Worm (Caenorhabditis elegans): ENCODE results near the gene F45E1.4.

F45E1.4 gene

DNA sequence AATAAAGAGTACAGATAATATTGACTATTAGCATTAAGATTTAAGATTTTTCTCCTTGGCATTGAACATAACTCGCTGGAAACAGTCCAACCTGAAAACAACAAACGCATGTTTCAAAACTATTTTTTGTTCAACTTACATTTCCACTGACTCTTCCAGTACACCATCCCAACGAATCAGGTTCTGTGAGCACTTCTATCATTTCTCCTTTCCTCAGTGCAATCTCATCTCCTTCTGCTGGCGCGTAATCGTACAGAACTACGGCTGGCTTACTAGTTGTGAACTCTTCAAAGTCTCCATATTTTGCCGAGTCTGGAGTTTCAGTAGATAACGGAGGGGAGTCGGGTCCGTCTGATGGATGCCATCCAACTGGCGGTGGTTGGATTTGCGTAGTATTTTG, 3.4 kb downstream of the F45E1.4 start:
- TF ChIP-seq ztf-16 (tag; optimal IDR thresholded peaks at IDR 0.05): no peak
- TF ChIP-seq K02D7.2 (tag; optimal IDR thresholded peaks at IDR 0.05): no peak

DNA sequence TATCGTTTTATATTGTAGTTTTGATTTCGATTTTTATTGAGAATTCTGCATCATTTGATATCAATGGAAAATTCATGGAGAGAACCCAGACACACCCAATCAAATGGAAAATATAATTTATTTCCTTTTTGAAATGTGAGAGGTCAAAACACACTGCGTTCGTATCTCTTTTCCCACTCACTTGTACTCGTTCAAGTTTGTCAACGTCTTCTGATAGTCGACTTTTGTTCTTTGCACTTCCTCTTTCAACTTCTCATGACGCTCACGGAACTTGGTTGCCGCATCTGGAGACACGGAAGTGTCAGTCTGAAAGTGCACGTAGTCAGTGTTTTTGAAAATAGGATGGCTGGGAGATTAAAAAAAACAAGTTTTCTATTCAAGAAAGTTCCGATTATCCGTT, 4.5 kb downstream of the F45E1.4 start:
- TF ChIP-seq K02D7.2 (tag; optimal IDR thresholded peaks at IDR 0.05): no peak
- TF ChIP-seq pax-1 (tag; optimal IDR thresholded peaks at IDR 0.05): no peak
- TF ChIP-seq hlh-15 (tag; optimal IDR thresholded peaks at IDR 0.05): no peak
- TF ChIP-seq ceh-34 (tag; optimal IDR thresholded peaks at IDR 0.05): no peak

DNA sequence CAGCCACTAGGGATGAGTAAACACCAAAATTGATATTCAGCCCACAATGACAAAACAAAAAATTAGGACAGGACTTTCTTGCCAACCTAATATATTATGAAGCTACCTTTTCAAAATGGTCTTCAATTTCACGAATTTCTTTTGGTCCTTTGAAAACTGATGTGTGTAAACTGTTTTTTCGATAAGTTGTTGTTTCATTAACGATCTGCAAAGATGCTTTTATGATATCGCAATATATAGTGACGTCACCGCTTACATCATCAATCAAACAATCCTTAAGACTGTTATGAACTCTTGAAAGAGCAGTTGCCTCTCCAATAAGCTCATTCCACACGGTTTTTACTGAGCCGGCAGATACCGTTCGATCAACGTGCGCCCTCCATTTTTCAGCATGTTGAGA, 6.3 kb downstream of the F45E1.4 start:
- TF ChIP-seq ttx-3 (tag; optimal IDR thresholded peaks at IDR 0.05): no peak
- no peak for TF ChIP-seq unc-55 (GFP tag; optimal IDR thresholded peaks at IDR 0.05)
- TF ChIP-seq unc-86 (tag; optimal IDR thresholded peaks at IDR 0.05): no peak
- TF ChIP-seq F13H6.1 (tag; optimal IDR thresholded peaks at IDR 0.05): no peak
- TF ChIP-seq npax-4 (tag; optimal IDR thresholded peaks at IDR 0.05): no peak
- TF ChIP-seq nhr-11 (tag; optimal IDR thresholded peaks at IDR 0.05): no peak
- no peak for TF ChIP-seq ceh-14 (tag; optimal IDR thresholded peaks at IDR 0.05)
- TF ChIP-seq ceh-6 (GFP tag; optimal IDR thresholded peaks at IDR 0.05): no peak
- TF ChIP-seq dmd-4 (tag; optimal IDR thresholded peaks at IDR 0.05; ENCODE audit: borderline replicate concordance): no peak
- no peak for TF ChIP-seq tbx-2 (tag; optimal IDR thresholded peaks at IDR 0.05)
- no peak for TF ChIP-seq C08G9.2 (tag; optimal IDR thresholded peaks at IDR 0.05)
- TF ChIP-seq ceh-18 (tag; optimal IDR thresholded peaks at IDR 0.05): no peak
- no peak for TF ChIP-seq pax-1 (tag; optimal IDR thresholded peaks at IDR 0.05)
- TF ChIP-seq lin-11 (tag; optimal IDR thresholded peaks at IDR 0.05): no peak
- TF ChIP-seq pag-3 (tag; optimal IDR thresholded peaks at IDR 0.05; ENCODE audit: borderline replicate concordance): no peak

- TF ChIP-seq hlh-6 (tag; optimal IDR thresholded peaks at IDR 0.05) (peak; percentile 24), K02D7.2 (tag; optimal IDR thresholded peaks at IDR 0.05) (no peak)
These were observed 8.7 kb downstream of the F45E1.4 start for ce11 chrX:7994486-7994885.

DNA sequence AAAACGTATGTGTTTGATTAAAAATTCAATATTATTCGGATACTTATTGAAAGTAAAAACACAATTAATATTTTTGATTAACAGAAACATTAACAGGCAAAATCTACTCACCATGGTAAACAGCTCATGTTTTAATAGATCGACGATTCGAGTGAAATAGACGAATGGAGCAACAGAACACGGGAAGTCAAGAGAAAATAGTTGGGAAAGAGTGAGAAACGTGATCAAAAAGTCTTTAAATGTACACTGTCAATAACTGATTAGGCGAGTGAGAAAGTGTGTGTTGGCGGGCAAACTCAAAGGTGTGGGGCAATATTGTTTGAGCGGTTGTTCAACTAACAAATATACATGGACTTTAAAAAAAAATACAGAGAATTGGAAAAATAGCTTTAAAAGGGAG, 12.2 kb downstream of the F45E1.4 start, which contains the start of gene sdpn-1:
Gene sdpn-1 (minus strand): TSS at position 262 of the 400 bp plus-strand sequence.
- TF ChIP-seq ceh-45 (GFP tag; IDR thresholded peaks at IDR 0.05) (no peak), Y22D7AL.16 (tag; optimal IDR thresholded peaks at IDR 0.05) (no peak), mec-3 (tag; optimal IDR thresholded peaks at IDR 0.05; ENCODE audit: borderline replicate concordance) (no peak), lim-6 (tag; optimal IDR thresholded peaks at IDR 0.05) (no peak), ahr-1 (tag; optimal IDR thresholded peaks at IDR 0.05) (no peak), ceh-34 (tag; optimal IDR thresholded peaks at IDR 0.05) (no peak), hlh-6 (tag; optimal IDR thresholded peaks at IDR 0.05) (no peak), madf-2 (tag; optimal IDR thresholded peaks at IDR 0.05) (no peak), sox-4 (tag; optimal IDR thresholded peaks at IDR 0.05) (no peak), tbx-7 (tag; optimal IDR thresholded peaks at IDR 0.05) (no peak), gmeb-2 (tag; optimal IDR thresholded peaks at IDR 0.05) (no peak)

DNA sequence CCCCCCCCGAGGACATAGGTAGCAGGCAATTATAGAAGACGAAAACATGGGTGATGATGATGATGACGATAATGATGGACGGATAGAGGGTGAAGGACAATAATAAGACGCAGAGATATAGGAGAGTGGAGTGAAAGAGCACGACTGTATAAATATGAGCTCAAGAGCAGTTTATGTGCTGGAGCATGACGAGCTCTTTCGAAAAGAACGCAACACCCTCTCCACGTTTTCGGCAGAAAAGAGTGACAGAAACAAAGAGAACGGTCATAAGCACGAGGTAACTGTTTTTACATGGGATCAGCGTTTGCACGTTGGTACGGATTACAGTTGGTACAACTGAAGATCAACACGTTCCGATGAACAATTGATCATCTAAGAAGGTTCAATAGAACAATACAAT, 13.2 kb downstream of the F45E1.4 start:
- TF ChIP-seq sdc-2 (tag; optimal IDR thresholded peaks at IDR 0.05) (no peak), pax-1 (tag; optimal IDR thresholded peaks at IDR 0.05) (peak; percentile 92), tbx-2 (tag; optimal IDR thresholded peaks at IDR 0.05) (peak; percentile 30)

DNA sequence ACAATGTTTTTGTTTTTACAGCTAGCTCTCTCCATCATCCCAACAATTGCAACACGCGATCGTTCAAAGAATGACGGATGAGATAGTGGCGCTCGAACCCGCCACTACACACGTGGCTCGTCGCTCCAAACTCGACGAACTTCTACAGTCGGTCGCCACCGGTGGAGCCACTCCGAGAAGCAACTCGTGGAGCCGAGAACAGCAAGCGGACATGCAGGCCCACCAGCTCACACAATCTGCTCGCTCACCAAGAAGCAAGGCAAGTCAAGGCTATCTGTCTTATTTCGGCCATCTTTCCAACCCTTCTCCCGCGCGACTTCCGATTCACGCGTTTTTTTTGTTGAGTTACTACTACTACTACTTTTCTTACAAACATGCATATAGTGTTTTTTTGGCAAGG, 17.9 kb downstream of the F45E1.4 start, which contains the start of the genes F45E1.1 and F45E1.2:
Gene F45E1.1 (plus strand): TSS at position 20 of the 400 bp plus-strand sequence.
Gene F45E1.2 (plus strand): TSS at position 71 of the 400 bp plus-strand sequence.
- TF ChIP-seq ahr-1 (tag; optimal IDR thresholded peaks at IDR 0.05) (no peak), unc-55 (GFP tag; optimal IDR thresholded peaks at IDR 0.05) (no peak), ceh-24 (tag; optimal IDR thresholded peaks at IDR 0.05) (no peak), T23F11.4 (GFP tag; optimal IDR thresholded peaks at IDR 0.05) (no peak), nhr-232 (tag; optimal IDR thresholded peaks at IDR 0.05) (no peak), mec-3 (tag; optimal IDR thresholded peaks at IDR 0.05; ENCODE audit: borderline replicate concordance) (no peak), unc-86 (tag; optimal IDR thresholded peaks at IDR 0.05) (no peak), elt-2 (tag; optimal IDR thresholded peaks at IDR 0.05) (no peak), tbx-2 (tag; optimal IDR thresholded peaks at IDR 0.05) (no peak), hlh-8 (tag; optimal IDR thresholded peaks at IDR 0.05) (no peak), Y22D7AL.16 (tag; optimal IDR thresholded peaks at IDR 0.05) (no peak), tbx-7 (tag; optimal IDR thresholded peaks at IDR 0.05) (no peak), dve-1 (tag; optimal IDR thresholded peaks at IDR 0.05) (no peak), ceh-22 (tag; optimal IDR thresholded peaks at IDR 0.05) (no peak), syd-9 (tag; optimal IDR thresholded peaks at IDR 0.05) (no peak), hlh-15 (tag; optimal IDR thresholded peaks at IDR 0.05) (no peak), hlh-6 (tag; optimal IDR thresholded peaks at IDR 0.05) (no peak)

Measured in whole organism, late embryonic.